Worm (Caenorhabditis elegans): Measurements from ENCODE around the gene T26A5.6.

The T26A5.6 gene

ce11 chrIII:6490989-6491388 is 40.5 kb upstream of the T26A5.6 start:
- TF ChIP-seq npax-4 (tag; optimal IDR thresholded peaks at IDR 0.05) (no peak), ceh-9 (tag; optimal IDR thresholded peaks at IDR 0.05) (no peak), fkh-6 (tag; optimal IDR thresholded peaks at IDR 0.05) (no peak), ztf-16 (tag; optimal IDR thresholded peaks at IDR 0.05) (no peak), ceh-24 (tag; optimal IDR thresholded peaks at IDR 0.05) (no peak), pax-1 (tag; optimal IDR thresholded peaks at IDR 0.05) (no peak), elt-4 (tag; optimal IDR thresholded peaks at IDR 0.05) (no peak), dmd-4 (tag; optimal IDR thresholded peaks at IDR 0.05; ENCODE audit: borderline replicate concordance) (no peak), F13H6.1 (tag; optimal IDR thresholded peaks at IDR 0.05) (no peak), hlh-30 (tag; optimal IDR thresholded peaks at IDR 0.05; ENCODE audit: insufficient read depth) (no peak), fax-1 (tag; optimal IDR thresholded peaks at IDR 0.05) (no peak), K02D7.2 (tag; optimal IDR thresholded peaks at IDR 0.05) (no peak)

ce11 chrIII:6489493-6489892 is 39.0 kb upstream of the T26A5.6 start, which contains the start of gene rpt-3:
rpt-3 (plus strand) TSS chrIII:6489793.
- TF ChIP-seq pros-1 (tag; optimal IDR thresholded peaks at IDR 0.05) (no peak), hlh-8 (tag; optimal IDR thresholded peaks at IDR 0.05) (no peak), ttx-3 (tag; optimal IDR thresholded peaks at IDR 0.05) (no peak), ref-2 (tag; optimal IDR thresholded peaks at IDR 0.05) (no peak), hlh-15 (tag; optimal IDR thresholded peaks at IDR 0.05) (no peak), elt-2 (tag; optimal IDR thresholded peaks at IDR 0.05) (no peak), pag-3 (tag; optimal IDR thresholded peaks at IDR 0.05; ENCODE audit: borderline replicate concordance) (no peak), ceh-48 (tag; optimal IDR thresholded peaks at IDR 0.05) (no peak), pqm-1 (tag; optimal IDR thresholded peaks at IDR 0.05) (no peak), ceh-31 (tag; optimal IDR thresholded peaks at IDR 0.05) (no peak), ceh-2 (tag; optimal IDR thresholded peaks at IDR 0.05) (no peak), ceh-22 (tag; optimal IDR thresholded peaks at IDR 0.05) (no peak), eyg-1 (tag; optimal IDR thresholded peaks at IDR 0.05) (no peak), ceh-45 (GFP tag; IDR thresholded peaks at IDR 0.05) (no peak), elt-4 (tag; optimal IDR thresholded peaks at IDR 0.05) (no peak), nfya-1 (tag; optimal IDR thresholded peaks at IDR 0.05) (no peak), sox-2 (GFP tag; IDR thresholded peaks at IDR 0.05) (no peak), odd-2 (tag; optimal IDR thresholded peaks at IDR 0.05) (no peak), K02D7.2 (tag; optimal IDR thresholded peaks at IDR 0.05) (no peak)

- TF ChIP-seq ceh-24 (tag; optimal IDR thresholded peaks at IDR 0.05): no peak
- no peak for TF ChIP-seq ref-2 (tag; optimal IDR thresholded peaks at IDR 0.05)
- peak; percentile 1 for TF ChIP-seq unc-55 (GFP tag; optimal IDR thresholded peaks at IDR 0.05)
- TF ChIP-seq ztf-16 (tag; optimal IDR thresholded peaks at IDR 0.05): no peak
- no peak for TF ChIP-seq lin-11 (tag; optimal IDR thresholded peaks at IDR 0.05)
- peak; percentile 28 for TF ChIP-seq nfya-1 (tag; optimal IDR thresholded peaks at IDR 0.05)
- TF ChIP-seq zip-5 (tag; optimal IDR thresholded peaks at IDR 0.05): no peak
- no peak for TF ChIP-seq pha-4 (tag; optimal IDR thresholded peaks at IDR 0.05)
- no peak for TF ChIP-seq eyg-1 (tag; optimal IDR thresholded peaks at IDR 0.05)
- TF ChIP-seq fkh-6 (tag; optimal IDR thresholded peaks at IDR 0.05): no peak
Observed at ce11 chrIII:6488916-6489315, 38.4 kb upstream of the T26A5.6 start.

- TF ChIP-seq unc-55 (GFP tag; optimal IDR thresholded peaks at IDR 0.05) (no peak), dve-1 (tag; optimal IDR thresholded peaks at IDR 0.05) (no peak), ceh-19 (GFP tag; optimal IDR thresholded peaks at IDR 0.05) (no peak), hlh-15 (tag; optimal IDR thresholded peaks at IDR 0.05) (no peak), fkh-10 (GFP tag; optimal IDR thresholded peaks at IDR 0.05) (no peak), elt-4 (tag; optimal IDR thresholded peaks at IDR 0.05) (no peak), tbx-2 (tag; optimal IDR thresholded peaks at IDR 0.05) (no peak), syd-9 (tag; optimal IDR thresholded peaks at IDR 0.05) (no peak), gmeb-2 (tag; optimal IDR thresholded peaks at IDR 0.05) (no peak), lin-11 (tag; optimal IDR thresholded peaks at IDR 0.05) (no peak), ceh-14 (tag; optimal IDR thresholded peaks at IDR 0.05) (no peak)
Observed at ce11 chrIII:6482918-6483317, 32.4 kb upstream of the T26A5.6 start, which contains the start of gene chtb-2. chtb-2 (plus strand) TSS chrIII:6483218.

Data from whole organism, late embryonic.